Worm (Caenorhabditis elegans): ENCODE measurements around the gene C49C3.11.

The C49C3.11 gene

DNA sequence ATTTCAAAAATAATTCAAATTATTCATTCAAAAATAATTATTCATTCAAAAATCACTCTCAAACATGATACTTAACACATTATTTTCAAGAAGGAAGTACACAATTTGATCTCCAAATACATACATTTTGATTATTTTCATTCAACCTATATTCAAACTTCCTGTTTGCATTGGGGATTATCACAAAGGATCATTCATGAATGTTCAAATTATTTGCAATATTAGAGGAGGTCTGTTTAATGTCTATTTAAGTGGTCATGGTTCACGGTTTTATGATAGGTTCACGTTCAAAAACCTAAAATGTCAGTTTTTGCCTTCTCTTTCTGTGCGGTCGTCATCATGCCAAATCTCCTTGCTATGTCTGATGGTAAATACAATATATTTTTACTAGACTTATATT lies 17.6 kb downstream of the C49C3.11 start, which contains the start of gene clec-202:
TSS of gene clec-202 (plus strand) at position 301 of the 400 bp plus-strand sequence.
- TF ChIP-seq cog-1 (tag; optimal IDR thresholded peaks at IDR 0.05) (no peak), T22C8.4 (GFP tag; IDR thresholded peaks at IDR 0.05) (no peak)

DNA sequence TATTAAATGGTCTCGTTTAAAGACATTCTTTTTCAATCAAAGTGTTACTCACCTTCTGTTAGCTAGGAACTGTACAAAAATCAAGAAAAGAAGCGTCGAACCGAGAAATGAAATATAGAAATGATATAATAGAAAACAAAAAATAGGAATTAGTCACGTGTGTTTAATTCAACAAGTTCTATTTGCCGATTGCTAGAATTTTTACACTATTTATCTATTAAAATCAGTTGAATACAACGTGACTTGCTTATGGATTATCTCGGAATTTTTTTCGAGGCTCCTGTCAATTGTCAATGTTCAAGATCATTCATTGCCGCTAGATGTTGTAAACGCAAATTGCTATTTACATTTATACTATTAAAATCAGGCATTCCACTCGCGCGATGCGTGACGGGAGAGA lies 23.7 kb downstream of the C49C3.11 start, which contains the start of gene zipt-17:
TSS of gene zipt-17 (minus strand) at position 101 of the 400 bp plus-strand sequence.
- no peak for TF ChIP-seq ztf-29 (GFP tag; IDR thresholded peaks at IDR 0.05)
- TF ChIP-seq flt-1 (GFP tag; IDR thresholded peaks at IDR 0.05), result no peak
- no peak for TF ChIP-seq med-1 (GFP tag; optimal IDR thresholded peaks at IDR 0.05; ENCODE audit: insufficient read depth)
- TF ChIP-seq tab-1 (GFP tag; IDR thresholded peaks at IDR 0.05), result no peak
- no peak for TF ChIP-seq ztf-23 (GFP tag; IDR thresholded peaks at IDR 0.05)
- no peak for TF ChIP-seq T22C8.4 (GFP tag; IDR thresholded peaks at IDR 0.05)
- no peak for TF ChIP-seq klf-2 (GFP tag; conservative IDR thresholded peaks at IDR 0.05)

DNA sequence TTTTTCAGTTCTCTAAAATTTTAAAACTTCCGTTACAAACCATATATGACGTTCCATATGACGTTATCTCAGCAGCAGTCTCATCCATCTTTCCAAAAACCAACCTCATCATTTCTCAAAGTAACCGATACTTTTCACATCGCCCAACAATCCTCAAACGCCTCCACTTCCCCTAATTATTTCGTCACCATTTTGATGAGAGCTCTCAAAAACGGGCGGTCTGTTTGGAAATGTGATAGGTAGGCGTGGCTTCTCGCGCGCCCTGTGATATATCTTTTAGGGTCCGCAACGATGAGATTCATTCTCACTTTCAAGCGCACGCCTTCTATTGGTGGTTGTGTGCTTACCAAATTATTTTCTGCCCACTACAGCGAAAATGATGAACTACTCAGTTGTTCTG lies 24.7 kb downstream of the C49C3.11 start, which contains the start of gene trh-1:
TSS of gene trh-1 (plus strand) at position 301 of the 400 bp plus-strand sequence.
- TF ChIP-seq T22C8.4 (GFP tag; IDR thresholded peaks at IDR 0.05), result no peak
- no peak for TF ChIP-seq med-1 (GFP tag; optimal IDR thresholded peaks at IDR 0.05; ENCODE audit: insufficient read depth)
- TF ChIP-seq klf-2 (GFP tag; conservative IDR thresholded peaks at IDR 0.05), result no peak
- TF ChIP-seq ref-1 (GFP tag; conservative IDR thresholded peaks at IDR 0.05), result no peak
- TF ChIP-seq tab-1 (GFP tag; IDR thresholded peaks at IDR 0.05), result no peak
- TF ChIP-seq cog-1 (tag; optimal IDR thresholded peaks at IDR 0.05), result no peak
- no peak for TF ChIP-seq ztf-29 (GFP tag; IDR thresholded peaks at IDR 0.05)
- TF ChIP-seq flt-1 (GFP tag; IDR thresholded peaks at IDR 0.05), result no peak
- no peak for TF ChIP-seq ztf-23 (GFP tag; IDR thresholded peaks at IDR 0.05)

DNA sequence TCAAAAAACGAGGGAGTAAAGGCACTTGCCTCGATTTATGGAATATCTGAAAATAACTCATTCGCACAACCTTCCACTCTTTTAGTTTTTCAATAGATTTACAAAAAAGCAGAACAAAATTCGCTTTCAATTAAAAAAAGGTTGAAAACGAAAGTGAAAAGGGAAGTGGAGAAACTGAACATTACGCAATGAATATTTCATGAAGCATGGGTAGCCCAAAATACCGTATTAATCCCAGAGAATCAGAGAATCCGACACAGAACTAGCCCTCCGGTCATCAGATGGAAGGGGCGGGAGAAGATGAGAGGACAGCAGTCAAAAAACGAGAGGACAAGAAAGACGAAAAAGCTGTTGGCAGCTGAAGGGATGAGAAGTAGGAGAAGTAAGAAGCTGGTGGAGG lies 27.9 kb downstream of the C49C3.11 start, which contains the start of gene C30H6.5:
TSS of gene C30H6.5 (plus strand) at position 301 of the 400 bp plus-strand sequence.
- TF ChIP-seq T22C8.4 (GFP tag; IDR thresholded peaks at IDR 0.05) (no peak), tab-1 (GFP tag; IDR thresholded peaks at IDR 0.05) (no peak), klf-2 (GFP tag; conservative IDR thresholded peaks at IDR 0.05) (no peak), cog-1 (tag; optimal IDR thresholded peaks at IDR 0.05) (no peak), med-1 (GFP tag; optimal IDR thresholded peaks at IDR 0.05; ENCODE audit: insufficient read depth) (no peak), ref-1 (GFP tag; conservative IDR thresholded peaks at IDR 0.05) (no peak)

DNA sequence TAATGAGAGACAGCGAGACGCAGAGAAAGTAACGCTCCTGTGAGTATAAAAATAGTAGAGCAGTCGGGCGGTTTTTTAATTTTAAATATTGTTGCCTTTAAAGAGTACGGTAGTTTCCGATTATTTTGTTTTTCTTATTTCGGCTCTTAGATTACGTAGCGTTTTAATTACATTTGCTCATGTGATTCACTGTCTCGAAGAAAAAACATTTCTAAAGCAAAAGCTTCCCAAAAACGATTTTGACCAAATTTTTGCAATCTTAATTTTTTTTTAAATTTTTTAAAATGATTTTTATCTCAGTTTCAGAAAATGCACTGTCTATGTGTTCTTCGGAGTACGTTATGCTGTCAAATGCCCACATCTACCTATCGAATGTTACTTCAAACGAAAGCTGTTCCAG lies 32.5 kb downstream of the C49C3.11 start, which contains the start of gene haf-1:
TSS of gene haf-1 (plus strand) at position 301 of the 400 bp plus-strand sequence.
- TF ChIP-seq tab-1 (GFP tag; IDR thresholded peaks at IDR 0.05) (no peak), T22C8.4 (GFP tag; IDR thresholded peaks at IDR 0.05) (no peak), ztf-29 (GFP tag; IDR thresholded peaks at IDR 0.05) (no peak), flt-1 (GFP tag; IDR thresholded peaks at IDR 0.05) (no peak), med-1 (GFP tag; optimal IDR thresholded peaks at IDR 0.05; ENCODE audit: insufficient read depth) (no peak), ztf-23 (GFP tag; IDR thresholded peaks at IDR 0.05) (no peak), ref-1 (GFP tag; conservative IDR thresholded peaks at IDR 0.05) (no peak), cog-1 (tag; optimal IDR thresholded peaks at IDR 0.05) (no peak), klf-2 (GFP tag; conservative IDR thresholded peaks at IDR 0.05) (no peak)

DNA sequence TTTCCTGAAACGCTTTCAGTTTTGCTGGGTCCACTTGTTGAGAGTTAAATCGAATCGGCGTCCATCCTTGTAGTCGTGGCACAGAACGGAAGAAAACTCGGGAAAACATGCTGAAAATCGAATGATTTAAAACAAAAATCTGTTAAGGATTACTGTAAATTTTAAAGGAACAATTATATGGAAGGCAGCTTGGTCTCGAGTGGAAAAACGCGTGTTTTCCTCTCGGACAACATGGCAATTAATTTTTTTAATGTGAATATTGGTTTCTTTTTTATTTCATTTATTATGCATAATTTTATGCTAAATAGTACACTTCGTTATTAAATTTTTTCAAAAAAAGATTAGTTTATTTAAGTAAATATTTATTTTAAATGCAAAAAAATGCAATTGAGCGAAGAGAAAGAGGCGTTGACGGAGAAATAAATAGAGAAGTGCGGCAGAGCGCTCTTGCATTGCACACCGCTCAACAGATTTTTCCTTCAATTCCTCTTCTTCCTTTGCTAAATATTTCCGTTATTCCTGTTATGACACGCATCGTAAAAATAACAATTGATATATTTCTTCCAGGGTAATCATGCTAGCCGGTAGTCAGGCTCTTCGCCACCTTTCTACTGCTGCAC lies 36.6 kb downstream of the C49C3.11 start, which contains the start of the genes C30H6.9 and dlat-2:
TSS of gene C30H6.9 (minus strand) at position 110 of the 620 bp plus-strand sequence.
TSS of gene dlat-2 (plus strand) at position 566 of the 620 bp plus-strand sequence.
- TF ChIP-seq flt-1 (GFP tag; IDR thresholded peaks at IDR 0.05) (no peak), T22C8.4 (GFP tag; IDR thresholded peaks at IDR 0.05) (no peak), med-1 (GFP tag; optimal IDR thresholded peaks at IDR 0.05; ENCODE audit: insufficient read depth) (no peak), ztf-23 (GFP tag; IDR thresholded peaks at IDR 0.05) (no peak), cog-1 (tag; optimal IDR thresholded peaks at IDR 0.05) (no peak), ztf-29 (GFP tag; IDR thresholded peaks at IDR 0.05) (no peak), ref-1 (GFP tag; conservative IDR thresholded peaks at IDR 0.05) (no peak), klf-2 (GFP tag; conservative IDR thresholded peaks at IDR 0.05) (no peak), tab-1 (GFP tag; IDR thresholded peaks at IDR 0.05) (no peak)

DNA sequence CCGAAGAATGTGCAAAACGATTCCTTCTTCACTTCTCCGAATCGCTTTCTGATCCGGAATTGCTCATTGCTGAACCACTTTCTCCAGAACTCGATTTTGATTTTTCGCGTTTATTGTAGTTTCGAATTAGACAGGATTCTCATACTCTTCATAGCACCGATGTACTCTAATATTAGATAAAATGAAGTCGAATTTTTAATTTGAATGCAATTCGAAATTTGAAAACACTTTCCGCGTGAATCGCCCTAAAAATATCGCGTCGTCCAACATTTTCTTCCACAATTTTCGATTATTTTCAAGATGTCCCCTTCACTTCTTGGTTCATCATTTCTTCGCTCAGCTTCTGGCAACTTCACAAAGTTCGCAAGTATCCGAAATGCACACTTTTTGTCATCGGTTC lies 38.4 kb downstream of the C49C3.11 start, which contains the start of gene C30H6.8:
TSS of gene C30H6.8 (plus strand) at position 301 of the 400 bp plus-strand sequence.
- TF ChIP-seq klf-2 (GFP tag; conservative IDR thresholded peaks at IDR 0.05) (no peak), T22C8.4 (GFP tag; IDR thresholded peaks at IDR 0.05) (no peak), ztf-29 (GFP tag; IDR thresholded peaks at IDR 0.05) (no peak), flt-1 (GFP tag; IDR thresholded peaks at IDR 0.05) (no peak), med-1 (GFP tag; optimal IDR thresholded peaks at IDR 0.05; ENCODE audit: insufficient read depth) (no peak), cog-1 (tag; optimal IDR thresholded peaks at IDR 0.05) (no peak), tab-1 (GFP tag; IDR thresholded peaks at IDR 0.05) (no peak), ztf-23 (GFP tag; IDR thresholded peaks at IDR 0.05) (no peak), ref-1 (GFP tag; conservative IDR thresholded peaks at IDR 0.05) (no peak)

DNA sequence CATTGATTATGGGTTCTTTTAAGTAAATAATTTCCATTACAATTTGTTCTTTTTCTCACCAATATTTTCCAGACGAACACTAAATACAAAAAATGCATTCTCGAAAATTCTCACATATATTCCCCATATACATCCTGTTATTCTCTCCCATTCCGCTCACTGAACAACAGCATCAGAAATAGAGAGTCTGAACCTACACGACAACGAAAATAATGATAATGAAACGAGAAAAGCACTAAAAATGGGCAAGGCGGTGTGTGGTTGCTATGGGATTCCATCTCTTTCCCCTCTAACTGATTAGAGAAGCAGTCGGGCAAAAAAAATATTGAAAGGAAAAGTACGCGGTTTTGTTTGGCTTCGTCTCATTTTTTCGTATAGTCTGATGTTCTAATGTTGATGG lies 39.5 kb downstream of the C49C3.11 start, which contains the start of gene C30H6.12:
TSS of gene C30H6.12 (plus strand) at position 301 of the 400 bp plus-strand sequence.
- TF ChIP-seq cog-1 (tag; optimal IDR thresholded peaks at IDR 0.05) (no peak), tab-1 (GFP tag; IDR thresholded peaks at IDR 0.05) (no peak), ztf-29 (GFP tag; IDR thresholded peaks at IDR 0.05) (no peak), T22C8.4 (GFP tag; IDR thresholded peaks at IDR 0.05) (no peak), med-1 (GFP tag; optimal IDR thresholded peaks at IDR 0.05; ENCODE audit: insufficient read depth) (no peak), ztf-23 (GFP tag; IDR thresholded peaks at IDR 0.05) (no peak), ref-1 (GFP tag; conservative IDR thresholded peaks at IDR 0.05) (no peak), klf-2 (GFP tag; conservative IDR thresholded peaks at IDR 0.05) (no peak), flt-1 (GFP tag; IDR thresholded peaks at IDR 0.05) (no peak)

DNA sequence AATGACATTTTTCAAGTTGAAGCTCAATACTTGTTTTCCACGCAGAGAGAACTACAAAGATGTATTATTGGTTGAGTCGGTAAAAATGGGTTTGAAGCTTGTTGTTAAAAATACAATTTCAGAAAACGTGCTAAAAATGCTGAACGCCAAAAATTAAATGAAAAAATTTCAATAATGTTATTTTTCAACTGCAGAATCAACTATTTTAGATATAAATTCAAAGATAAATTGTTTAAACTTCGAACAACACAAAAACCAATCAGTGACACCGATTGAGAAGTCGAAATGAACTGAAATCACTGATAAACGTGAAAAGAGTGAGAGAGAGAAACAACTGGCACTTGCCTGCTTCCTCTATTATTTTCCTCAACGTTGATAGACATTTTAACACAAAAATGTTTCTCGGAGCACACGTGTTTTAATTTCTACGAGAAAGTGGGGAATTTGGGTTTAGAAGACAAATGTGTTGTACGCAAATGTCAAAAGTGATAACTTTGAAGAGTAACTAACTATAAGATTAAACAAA lies 43.9 kb downstream of the C49C3.11 start, which contains the start of gene T02D1.8:
TSS of gene T02D1.8 (minus strand) at position 51 of the 526 bp plus-strand sequence.
- TF ChIP-seq T22C8.4 (GFP tag; IDR thresholded peaks at IDR 0.05), result no peak
- no peak for TF ChIP-seq tab-1 (GFP tag; IDR thresholded peaks at IDR 0.05)
- no peak for TF ChIP-seq ztf-23 (GFP tag; IDR thresholded peaks at IDR 0.05)
- TF ChIP-seq flt-1 (GFP tag; IDR thresholded peaks at IDR 0.05), result no peak
- no peak for TF ChIP-seq med-1 (GFP tag; optimal IDR thresholded peaks at IDR 0.05; ENCODE audit: insufficient read depth)
- TF ChIP-seq cog-1 (tag; optimal IDR thresholded peaks at IDR 0.05), result no peak
- no peak for TF ChIP-seq ztf-29 (GFP tag; IDR thresholded peaks at IDR 0.05)
- no peak for TF ChIP-seq ref-1 (GFP tag; conservative IDR thresholded peaks at IDR 0.05)
- TF ChIP-seq klf-2 (GFP tag; conservative IDR thresholded peaks at IDR 0.05), result no peak
